Fruit fly (Drosophila melanogaster): Measurements from ENCODE around the gene Nufip.

Gene Nufip

DNA sequence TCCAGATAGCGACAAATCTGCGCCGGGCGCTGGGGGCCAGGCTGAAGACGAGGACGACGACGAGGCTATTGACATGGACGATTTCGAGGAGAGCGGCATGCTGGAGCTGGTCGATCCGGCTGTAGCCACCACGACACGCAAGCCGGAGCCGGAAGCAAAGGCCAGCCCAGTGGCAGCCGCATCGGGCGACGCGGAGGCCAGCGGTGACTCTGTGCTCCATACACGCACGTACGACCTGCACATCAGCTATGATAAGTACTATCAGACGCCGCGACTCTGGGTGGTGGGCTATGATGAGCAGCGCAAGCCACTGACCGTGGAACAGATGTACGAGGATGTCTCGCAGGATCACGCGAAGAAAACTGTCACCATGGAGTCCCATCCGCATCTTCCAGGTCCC is 1.6 kb upstream of the Nufip start:
- TF ChIP-seq CG5204 (GFP tag; optimal IDR thresholded peaks at IDR 0.05) (no peak), CG1620 (GFP tag; optimal IDR thresholded peaks at IDR 0.05) (no peak), Clk (GFP tag; optimal IDR thresholded peaks at IDR 0.05) (no peak), tj (GFP tag; optimal IDR thresholded peaks at IDR 0.05) (no peak), CG7045 (GFP tag; optimal IDR thresholded peaks at IDR 0.05) (no peak), cic (GFP tag; optimal IDR thresholded peaks at IDR 0.05) (no peak), CG33017 (tag; optimal IDR thresholded peaks at IDR 0.05) (no peak), Crg-1 (GFP tag; optimal IDR thresholded peaks at IDR 0.05) (no peak), Hr96 (GFP tag; optimal IDR thresholded peaks at IDR 0.05) (no peak), cnc (optimal IDR thresholded peaks at IDR 0.05) (no peak), CG14711 (tag; optimal IDR thresholded peaks at IDR 0.05) (no peak), kay (GFP tag; ENCODE audit: borderline replicate concordance) (no peak), Mnt (GFP tag; optimal IDR thresholded peaks at IDR 0.05) (no peak), CG7101 (tag; optimal IDR thresholded peaks at IDR 0.05) (no peak), pad (GFP tag; optimal IDR thresholded peaks at IDR 0.05) (no peak), ovo (GFP tag; optimal IDR thresholded peaks at IDR 0.05) (no peak), CG11617 (GFP tag; optimal IDR thresholded peaks at IDR 0.05) (no peak)

DNA sequence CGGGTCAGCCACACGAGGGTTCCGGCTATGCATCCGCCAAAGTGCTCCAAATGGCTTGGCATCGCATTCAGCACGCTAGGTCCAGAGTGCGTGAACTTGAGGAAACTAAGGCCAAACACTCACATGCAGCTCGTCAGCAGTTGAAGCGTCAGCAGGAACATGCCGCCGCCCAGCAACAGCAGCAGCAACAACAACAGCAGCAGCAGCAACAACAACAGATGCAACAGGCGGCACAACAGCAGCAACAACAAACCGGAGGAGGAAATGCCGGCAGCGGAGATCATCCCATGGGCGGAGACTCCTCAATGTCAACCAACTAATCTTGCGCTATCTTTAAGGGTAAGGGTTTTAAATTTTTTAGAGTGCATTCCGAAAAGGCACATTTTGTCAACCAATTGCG is 2.0 kb downstream of the Nufip start:
- TF ChIP-seq Crg-1 (GFP tag; optimal IDR thresholded peaks at IDR 0.05), result no peak

DNA sequence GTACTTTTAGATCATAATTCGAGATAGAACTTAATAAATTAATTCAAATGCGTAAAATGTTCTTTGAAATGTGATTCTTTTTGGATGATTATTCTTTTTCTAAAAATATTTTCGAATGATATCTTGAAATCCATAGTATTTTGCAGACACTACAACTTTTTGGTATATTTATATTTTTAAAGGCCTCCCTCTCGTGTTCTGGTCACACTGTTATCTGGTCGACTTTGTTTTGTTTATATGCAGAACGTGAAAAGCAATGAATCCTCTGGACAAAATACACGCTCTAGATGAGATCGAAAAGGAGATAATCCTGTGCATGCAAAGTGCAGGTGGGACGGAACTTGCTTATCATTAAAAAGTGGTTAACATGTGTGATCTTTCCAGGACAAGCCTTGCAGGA is 2.5 kb downstream of the Nufip start, which contains the start of gene MED11:
MED11 (plus strand) TSS at position 210 of the 400 bp plus-strand sequence.
- no peak for TF ChIP-seq CG1620 (GFP tag; optimal IDR thresholded peaks at IDR 0.05)
- no peak for TF ChIP-seq cic (GFP tag; optimal IDR thresholded peaks at IDR 0.05)
- TF ChIP-seq kay (GFP tag; ENCODE audit: borderline replicate concordance), result peak; percentile 37
- TF ChIP-seq Mnt (GFP tag; optimal IDR thresholded peaks at IDR 0.05), result no peak

DNA sequence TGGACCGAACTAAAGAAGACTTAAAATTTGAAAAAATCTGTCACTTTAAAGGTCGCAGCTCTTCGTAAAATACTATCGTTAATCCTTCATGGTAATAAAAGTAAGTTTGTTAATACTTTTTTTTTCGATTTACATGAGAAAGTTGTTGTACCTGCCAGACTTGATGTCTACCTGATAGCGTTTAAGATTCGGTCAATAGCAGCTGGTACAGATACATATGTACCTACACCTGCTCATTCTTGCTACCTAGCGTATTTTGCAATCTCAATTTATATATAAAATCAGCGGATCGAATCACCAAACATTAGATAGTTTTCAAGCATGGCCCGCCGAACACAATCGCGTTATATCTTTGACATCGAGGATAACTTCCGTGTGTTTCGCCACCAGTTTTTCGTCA is 4.0 kb downstream of the Nufip start, which contains the start of gene CG6885:
CG6885 (plus strand) TSS at position 301 of the 400 bp plus-strand sequence.
- TF ChIP-seq Clk (GFP tag; optimal IDR thresholded peaks at IDR 0.05), result no peak
- no peak for TF ChIP-seq Crg-1 (GFP tag; optimal IDR thresholded peaks at IDR 0.05)
- no peak for TF ChIP-seq cic (GFP tag; optimal IDR thresholded peaks at IDR 0.05)
- no peak for TF ChIP-seq CG1620 (GFP tag; optimal IDR thresholded peaks at IDR 0.05)
- TF ChIP-seq CG33017 (tag; optimal IDR thresholded peaks at IDR 0.05), result no peak
- no peak for TF ChIP-seq CG14711 (tag; optimal IDR thresholded peaks at IDR 0.05)
- no peak for TF ChIP-seq pad (GFP tag; optimal IDR thresholded peaks at IDR 0.05)

DNA sequence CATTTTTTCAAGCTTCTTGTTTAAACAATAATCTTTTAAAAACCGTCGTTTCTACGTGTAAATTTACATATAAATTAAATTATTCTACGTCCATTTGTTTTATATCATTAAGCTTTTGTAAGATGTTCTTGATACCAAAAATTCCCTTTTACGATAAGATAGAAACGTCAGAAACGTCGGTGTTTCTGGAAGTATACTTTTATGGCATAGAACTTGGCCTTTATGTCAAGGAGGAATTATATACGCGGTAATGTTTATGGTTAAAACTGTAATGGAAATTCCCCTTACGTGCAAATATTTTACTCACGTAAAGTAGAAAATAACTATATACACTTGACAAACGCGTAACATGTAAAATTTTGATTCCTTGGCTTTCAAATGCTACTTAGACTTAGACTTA is 4.5 kb downstream of the Nufip start:
- TF ChIP-seq Mnt (GFP tag; optimal IDR thresholded peaks at IDR 0.05) (no peak), bab1 (GFP tag; optimal IDR thresholded peaks at IDR 0.05) (no peak), toe (GFP tag; optimal IDR thresholded peaks at IDR 0.05) (no peak), Clk (GFP tag; optimal IDR thresholded peaks at IDR 0.05) (no peak), pad (GFP tag; optimal IDR thresholded peaks at IDR 0.05) (no peak), CG33017 (tag; optimal IDR thresholded peaks at IDR 0.05) (no peak), tj (GFP tag; optimal IDR thresholded peaks at IDR 0.05) (no peak), cic (GFP tag; optimal IDR thresholded peaks at IDR 0.05) (no peak), CG11617 (GFP tag; optimal IDR thresholded peaks at IDR 0.05) (no peak), kay (GFP tag; ENCODE audit: borderline replicate concordance) (no peak), CG12768 (GFP tag; optimal IDR thresholded peaks at IDR 0.05) (no peak), Hr96 (GFP tag; optimal IDR thresholded peaks at IDR 0.05) (no peak)

DNA sequence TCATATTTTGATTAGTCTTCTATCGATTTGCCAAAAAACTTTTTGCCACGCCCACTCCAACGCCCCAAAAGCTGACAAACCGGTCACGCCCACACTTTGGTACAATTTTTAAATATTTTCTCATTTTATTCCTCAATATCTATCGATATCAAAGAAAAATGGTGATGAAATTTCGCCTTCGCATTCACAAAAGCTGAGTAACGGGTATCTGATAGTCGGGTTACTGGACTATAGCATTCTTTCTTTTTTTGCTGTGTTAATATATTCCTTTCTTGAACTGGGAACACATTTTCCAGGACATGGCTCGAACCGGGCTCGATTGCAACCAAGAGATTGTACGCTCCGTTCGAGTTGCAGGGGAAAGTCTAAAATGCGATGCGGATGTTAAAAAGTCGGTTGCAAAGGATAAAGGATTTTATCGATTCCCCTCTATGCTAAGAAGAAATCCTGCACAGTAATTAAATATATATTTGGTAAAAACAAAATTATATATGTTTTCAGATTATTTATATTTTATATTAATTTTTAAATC is 5.2 kb downstream of the Nufip start:
- TF ChIP-seq cic (GFP tag; optimal IDR thresholded peaks at IDR 0.05), result no peak
- peak; percentile 43 for TF ChIP-seq pad (GFP tag; optimal IDR thresholded peaks at IDR 0.05)
- TF ChIP-seq CG12768 (GFP tag; optimal IDR thresholded peaks at IDR 0.05), result no peak
- peak; percentile 12 for TF ChIP-seq kay (GFP tag; ENCODE audit: borderline replicate concordance)

DNA sequence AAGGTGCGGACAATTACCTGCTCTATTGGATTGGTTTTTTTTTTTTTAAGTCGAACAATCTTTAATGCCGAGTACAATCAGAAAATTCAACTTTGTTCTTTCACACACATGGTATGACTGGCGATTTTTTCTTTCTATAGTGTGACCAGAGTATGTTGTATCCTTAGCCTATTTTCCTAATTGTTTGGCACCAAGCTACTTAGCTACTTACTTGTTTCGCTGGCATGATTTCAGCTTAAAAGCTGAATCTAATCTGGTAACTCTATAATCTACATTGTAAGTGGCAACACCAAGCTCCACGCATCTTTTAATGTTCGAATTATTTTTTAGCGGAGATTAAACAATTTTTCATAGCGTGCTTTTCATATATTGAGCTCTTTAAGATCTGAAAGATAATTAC is 25.0 kb downstream of the Nufip start, which contains the start of gene CG12477:
CG12477 (minus strand) TSS at position 101 of the 400 bp plus-strand sequence.
- TF ChIP-seq CG7101 (tag; optimal IDR thresholded peaks at IDR 0.05) (no peak), bab1 (GFP tag; optimal IDR thresholded peaks at IDR 0.05) (no peak), CG1620 (GFP tag; optimal IDR thresholded peaks at IDR 0.05) (no peak), Clk (GFP tag; optimal IDR thresholded peaks at IDR 0.05) (no peak), cnc (optimal IDR thresholded peaks at IDR 0.05) (no peak), CG5204 (GFP tag; optimal IDR thresholded peaks at IDR 0.05) (no peak), CG11617 (GFP tag; optimal IDR thresholded peaks at IDR 0.05) (no peak), ovo (GFP tag; optimal IDR thresholded peaks at IDR 0.05) (no peak), Mnt (GFP tag; optimal IDR thresholded peaks at IDR 0.05) (no peak), kay (GFP tag; ENCODE audit: borderline replicate concordance) (no peak), pad (GFP tag; optimal IDR thresholded peaks at IDR 0.05) (no peak), CG14711 (tag; optimal IDR thresholded peaks at IDR 0.05) (no peak), CG7045 (GFP tag; optimal IDR thresholded peaks at IDR 0.05) (no peak), Crg-1 (GFP tag; optimal IDR thresholded peaks at IDR 0.05) (no peak), cic (GFP tag; optimal IDR thresholded peaks at IDR 0.05) (no peak)

DNA sequence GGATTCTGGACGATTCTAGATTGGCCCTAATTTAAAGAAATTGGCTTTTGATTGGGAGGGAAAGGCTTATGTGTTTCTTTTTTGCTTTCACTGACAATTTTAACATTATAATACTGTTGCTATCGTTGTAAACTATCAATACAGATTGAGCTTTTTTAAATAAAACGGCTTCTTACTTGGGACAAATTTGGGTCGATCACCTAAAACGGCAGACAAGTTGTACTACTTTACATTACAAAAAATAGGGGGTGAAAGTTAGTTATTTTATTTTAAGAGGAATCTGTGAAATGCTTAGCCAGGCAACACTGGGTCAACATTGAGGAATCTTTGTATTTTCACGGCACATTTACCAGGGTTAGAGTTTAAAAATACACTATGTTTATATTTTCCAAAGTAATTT is 49.9 kb downstream of the Nufip start, which contains the start of gene Dic4:
Dic4 (minus strand) TSS at position 101 of the 400 bp plus-strand sequence.
- TF ChIP-seq CG12768 (GFP tag; optimal IDR thresholded peaks at IDR 0.05), result no peak

Measured in whole organism, adult.